Fruit fly (Drosophila melanogaster) whole organism, embryonic: ENCODE measurements around the gene gpp.
A peak's percentile ranks its signal among the peaks of the same experiment; 100 is the strongest.

Experiments used
- CG10209 ChIP-seq: fragments of 200-800 bp; sonication (Bioruptor generic); optimal IDR thresholded peaks from 3 replicates; lab custom pipeline; 2017; ENCODE audit warnings: missing biosample characterization, mild to moderate bottlenecking, missing genetic modification characterization, missing genetic modification reagents
- CG1024 ChIP-seq: fragments of 200-800 bp; sonication (Bioruptor generic); IDR thresholded peaks from 2 replicates; pipeline ENCODE4 v1.3.6; 2022; ENCODE audit warnings: missing biosample characterization, missing genetic modification characterization
- CG11695 ChIP-seq: fragments of 200-800 bp; sonication (Bioruptor generic); IDR thresholded peaks from 3 replicates; pipeline ENCODE4 v1.3.6; 2022; ENCODE audit warnings: missing biosample characterization, missing genetic modification characterization
- CG13424 ChIP-seq: fragments of 200-800 bp; sonication (Bioruptor generic); optimal IDR thresholded peaks from 2 replicates; lab custom pipeline; 2019; ENCODE audit warnings: missing biosample characterization, mild to moderate bottlenecking, missing genetic modification characterization, moderate library complexity
- CG14014 ChIP-seq: fragments of 200-800 bp; sonication (Bioruptor generic); IDR thresholded peaks from 2 replicates; pipeline ENCODE4 v1.3.6; 2022; ENCODE audit warnings: missing biosample characterization, missing genetic modification characterization
- CG18476 ChIP-seq: fragments of 200-800 bp; sonication (Bioruptor generic); optimal IDR thresholded peaks from 2 replicates; lab custom pipeline; 2016; ENCODE audit warnings: missing biosample characterization, mild to moderate bottlenecking, missing genetic modification characterization
- CG30403 ChIP-seq: fragments of 200-800 bp; sonication (Bioruptor generic); optimal IDR thresholded peaks from 3 replicates; lab custom pipeline; 2016; ENCODE audit warnings: missing biosample characterization, missing genetic modification characterization
- CG32532 ChIP-seq: fragments of 200-800 bp; sonication (Bioruptor generic); IDR thresholded peaks from 2 replicates; pipeline ENCODE4 v1.3.6; 2022; ENCODE audit warnings: missing biosample characterization, missing genetic modification characterization
- CG3281 ChIP-seq: fragments of 200-800 bp; sonication (Bioruptor generic); optimal IDR thresholded peaks from 3 replicates; lab custom pipeline; 2017; ENCODE audit warnings: missing biosample characterization, mild to moderate bottlenecking, missing genetic modification characterization
- CG3995 ChIP-seq: fragments of 200-800 bp; sonication (Bioruptor generic); optimal IDR thresholded peaks from 3 replicates; lab custom pipeline; 2016; ENCODE audit warnings: missing biosample characterization, missing genetic modification characterization
- CG4707 ChIP-seq: fragments of 200-800 bp; sonication (Bioruptor generic); optimal IDR thresholded peaks from 2 replicates; lab custom pipeline; 2018; ENCODE audit warnings: missing biosample characterization, mild to moderate bottlenecking, missing genetic modification characterization, moderate library complexity
- CG7357 ChIP-seq: fragments of 200-800 bp; sonication (Bioruptor generic); IDR thresholded peaks from 3 replicates; pipeline ENCODE4 v1.3.6; 2022; ENCODE audit warnings: missing biosample characterization, missing genetic modification characterization
- CG7928 ChIP-seq: fragments of 200-800 bp; sonication (Bioruptor generic); optimal IDR thresholded peaks from 2 replicates; lab custom pipeline; 2017; ENCODE audit warnings: missing biosample characterization, mild to moderate bottlenecking, missing genetic modification characterization
- CG8281 ChIP-seq: fragments of 200-800 bp; sonication (Bioruptor generic); optimal IDR thresholded peaks from 2 replicates; lab custom pipeline; 2018; ENCODE audit warnings: missing biosample characterization, mild to moderate bottlenecking, missing genetic modification characterization, moderate library complexity
- CG9215 ChIP-seq: fragments of 200-800 bp; sonication (Bioruptor generic); IDR thresholded peaks from 2 replicates; pipeline ENCODE4 v1.3.6; 2022; ENCODE audit warnings: missing biosample characterization, missing genetic modification characterization
- CHES-1-like ChIP-seq: fragments of 200-800 bp; sonication (Bioruptor generic); optimal IDR thresholded peaks from 2 replicates; lab custom pipeline; 2016; ENCODE audit warnings: missing biosample characterization, missing genetic modification characterization
- D ChIP-seq, 2 experiments: fragments of 200-800 bp in 1 of 2; fragments of >200 bp in 1 of 2; sonication (Bioruptor generic) in 1 of 2; optimal IDR thresholded peaks; 2 replicates in 1 of 2; 3 replicates in 1 of 2; lab custom pipeline; 2017; ENCODE audit warnings: mild to moderate bottlenecking in 1 of 2, missing biosample characterization in 1 of 2, missing genetic modification characterization in 1 of 2, missing genetic modification reagents in 1 of 2
- Doc2 ChIP-seq: fragments of 200-800 bp; sonication (Bioruptor generic); IDR thresholded peaks from 2 replicates; pipeline ENCODE4 v1.3.6; 2022; ENCODE audit warnings: missing biosample characterization, missing genetic modification characterization
- HHEX ChIP-seq: fragments of 200-800 bp; sonication (Bioruptor generic); optimal IDR thresholded peaks from 3 replicates; lab custom pipeline; 2017; ENCODE audit warnings: missing biosample characterization, mild to moderate bottlenecking, missing genetic modification characterization, missing genetic modification reagents
- Hey ChIP-seq: fragments of 200-800 bp; sonication (Bioruptor generic); optimal IDR thresholded peaks from 3 replicates; lab custom pipeline; 2018; ENCODE audit warnings: missing biosample characterization, mild to moderate bottlenecking, missing genetic modification characterization
- Hr78 ChIP-seq, 2 experiments: fragments of 200-800 bp in 1 of 2; fragments of >200 bp in 1 of 2; sonication (Bioruptor generic) in 1 of 2; optimal IDR thresholded peaks; 2 replicates each; lab custom pipeline; 2017 to 2019; ENCODE audit warnings: missing biosample characterization in 2 of 2, missing genetic modification characterization in 2 of 2, mild to moderate bottlenecking in 1 of 2, moderate library complexity in 1 of 2
- Jarid2 ChIP-seq: fragments of 200-800 bp; sonication (Bioruptor generic); optimal IDR thresholded peaks from 3 replicates; lab custom pipeline; 2017; ENCODE audit warnings: mild to moderate bottlenecking, missing biosample characterization, missing genetic modification reagents, missing genetic modification characterization
- MTF-1 ChIP-seq: fragments of 200-800 bp; sonication (Bioruptor generic); optimal IDR thresholded peaks from 2 replicates; lab custom pipeline; 2018; ENCODE audit warnings: missing biosample characterization, mild to moderate bottlenecking, missing genetic modification characterization, borderline replicate concordance
- Sox102F ChIP-seq: fragments of 200-800 bp; sonication (Bioruptor generic); optimal IDR thresholded peaks from 2 replicates; lab custom pipeline; 2018; ENCODE audit warnings: missing biosample characterization, mild to moderate bottlenecking, missing genetic modification characterization, moderate library complexity
- ac ChIP-seq: fragments of 200-800 bp; sonication (Bioruptor generic); optimal IDR thresholded peaks from 3 replicates; lab custom pipeline; 2017; ENCODE audit warnings: missing biosample characterization, mild to moderate bottlenecking, missing genetic modification characterization
- ash1 ChIP-seq: fragments of 200-800 bp; sonication (Bioruptor generic); optimal IDR thresholded peaks from 2 replicates; lab custom pipeline; 2018; ENCODE audit warnings: missing biosample characterization, mild to moderate bottlenecking, missing genetic modification characterization
- bowl ChIP-seq: fragments of 200-800 bp; sonication (Bioruptor generic); IDR thresholded peaks from 2 replicates; pipeline ENCODE4 v1.3.6; 2022; ENCODE audit warnings: missing biosample characterization, missing genetic modification characterization
- caup ChIP-seq: fragments of 200-800 bp; sonication (Bioruptor generic); optimal IDR thresholded peaks from 3 replicates; lab custom pipeline; 2017; ENCODE audit warnings: missing biosample characterization, mild to moderate bottlenecking, missing genetic modification characterization, moderate library complexity; ENCODE audit not compliant: severe bottlenecking
- chn ChIP-seq: fragments of 200-800 bp; sonication (Bioruptor generic); optimal IDR thresholded peaks from 2 replicates; lab custom pipeline; 2016; ENCODE audit warnings: missing biosample characterization, missing genetic modification characterization
- crc ChIP-seq: fragments of 200-800 bp; sonication (Bioruptor generic); optimal IDR thresholded peaks from 2 replicates; lab custom pipeline; 2016; ENCODE audit warnings: missing biosample characterization, missing genetic modification characterization
- crol ChIP-seq: fragments of 200-800 bp; sonication (Bioruptor generic); IDR thresholded peaks from 2 replicates; pipeline ENCODE4 v1.3.6; 2022; ENCODE audit warnings: missing biosample characterization, missing genetic modification characterization
- crp ChIP-seq, 2 experiments: fragments of 200-800 bp; sonication (Bioruptor generic); optimal IDR thresholded peaks; 2 replicates in 1 of 2; 3 replicates in 1 of 2; lab custom pipeline; 2017; ENCODE audit warnings: missing biosample characterization in 2 of 2, missing genetic modification characterization in 2 of 2, mild to moderate bottlenecking in 1 of 2, moderate library complexity in 1 of 2
- en ChIP-seq: fragments of 200-800 bp; sonication (Bioruptor generic); optimal IDR thresholded peaks from 2 replicates; lab custom pipeline; 2016; ENCODE audit warnings: missing biosample characterization, missing genetic modification characterization
- ewg ChIP-seq: fragments of 200-800 bp; sonication (Bioruptor generic); optimal IDR thresholded peaks from 3 replicates; lab custom pipeline; 2017; ENCODE audit warnings: mild to moderate bottlenecking, missing biosample characterization, missing genetic modification reagents, missing genetic modification characterization
- hkb ChIP-seq, 2 experiments: fragments of 200-800 bp in 1 of 2; fragments of >200 bp in 1 of 2; sonication (Bioruptor generic) in 1 of 2; IDR thresholded peaks in 1 of 2; optimal IDR thresholded peaks in 1 of 2; 2 replicates each; pipeline versions ENCODE4 v1.3.6 to Lab custom; 2017 to 2022; ENCODE audit warnings: missing biosample characterization in 1 of 2, missing genetic modification characterization in 1 of 2
- ind ChIP-seq: fragments of 200-800 bp; sonication (Bioruptor generic); optimal IDR thresholded peaks from 3 replicates; lab custom pipeline; 2016; ENCODE audit warnings: missing biosample characterization, missing genetic modification characterization
- mirr ChIP-seq: fragments of 200-800 bp; sonication (Bioruptor generic); optimal IDR thresholded peaks from 3 replicates; lab custom pipeline; 2018; ENCODE audit warnings: missing biosample characterization, mild to moderate bottlenecking, missing genetic modification characterization
- onecut ChIP-seq: fragments of 200-800 bp; sonication (Bioruptor generic); IDR thresholded peaks from 2 replicates; pipeline ENCODE4 v1.3.6; 2022; ENCODE audit warnings: missing biosample characterization, missing genetic modification characterization
- otp ChIP-seq: fragments of 200-800 bp; sonication (Bioruptor generic); IDR thresholded peaks from 3 replicates; pipeline ENCODE4, ENCODE4 v1.3.6; 2022; ENCODE audit warnings: missing biosample characterization, missing genetic modification characterization
- pzg ChIP-seq: fragments of 200-800 bp; sonication (Bioruptor generic); optimal IDR thresholded peaks from 3 replicates; lab custom pipeline; 2018; ENCODE audit warnings: missing biosample characterization, mild to moderate bottlenecking, missing genetic modification characterization, moderate library complexity
- ranshi ChIP-seq: fragments of 200-800 bp; sonication (Bioruptor generic); IDR thresholded peaks from 2 replicates; pipeline ENCODE4 v1.3.6; 2022; ENCODE audit warnings: missing biosample characterization, missing genetic modification characterization
- row ChIP-seq: fragments of 200-800 bp; sonication (Bioruptor generic); IDR thresholded peaks from 3 replicates; pipeline ENCODE4 v1.3.6; 2022; ENCODE audit warnings: missing biosample characterization, missing genetic modification characterization
- sens-2 ChIP-seq: fragments of 200-800 bp; sonication (Bioruptor generic); IDR thresholded peaks from 2 replicates; pipeline ENCODE4 v1.3.6; 2022; ENCODE audit warnings: missing biosample characterization, missing genetic modification characterization
- sisA ChIP-seq: fragments of 200-800 bp; sonication (Bioruptor generic); IDR thresholded peaks from 2 replicates; pipeline ENCODE4 v1.3.6; 2022; ENCODE audit warnings: missing biosample characterization, missing genetic modification characterization
- sob ChIP-seq: fragments of 200-800 bp; sonication (Bioruptor generic); IDR thresholded peaks from 2 replicates; pipeline ENCODE4 v1.3.6; 2022; ENCODE audit warnings: missing biosample characterization, missing genetic modification characterization
- usp ChIP-seq: fragments of >200 bp; optimal IDR thresholded peaks from 2 replicates; lab custom pipeline; 2017; ENCODE audit warnings: missing biosample characterization, missing genetic modification characterization
- wor ChIP-seq: fragments of 200-800 bp; sonication (Bioruptor generic); IDR thresholded peaks from 2 replicates; pipeline ENCODE4 v1.3.6; 2022; ENCODE audit warnings: missing biosample characterization, missing genetic modification characterization
- zf30C ChIP-seq: fragments of 200-800 bp; sonication (Bioruptor generic); optimal IDR thresholded peaks from 3 replicates; lab custom pipeline; 2018; ENCODE audit warnings: missing biosample characterization, mild to moderate bottlenecking, missing genetic modification characterization
- zfh2 ChIP-seq: fragments of 200-800 bp; sonication (Bioruptor generic); optimal IDR thresholded peaks from 2 replicates; lab custom pipeline; 2016; ENCODE audit warnings: missing biosample characterization, missing genetic modification characterization

gpp gene

DNA sequence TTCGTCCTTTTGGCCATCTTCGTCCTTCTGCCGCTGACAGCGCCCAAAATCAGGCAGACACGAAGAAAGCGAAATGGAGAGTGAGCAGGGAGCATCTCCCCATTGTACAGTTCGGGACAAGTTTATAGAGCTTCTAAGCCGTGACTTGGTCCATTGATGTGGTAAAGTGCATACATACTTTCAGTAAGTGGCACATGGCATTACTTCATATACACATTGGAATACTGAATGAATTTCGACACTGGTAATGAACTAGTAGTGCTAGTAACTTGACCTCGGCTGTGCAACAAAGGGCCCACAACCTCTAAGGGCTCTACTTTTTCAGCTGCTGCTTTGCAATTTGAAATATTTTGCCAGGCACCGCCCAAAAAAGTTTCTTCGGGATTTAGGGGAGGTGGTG, 9.6 kb downstream of the gpp start (continued):
- TF ChIP-seq mirr (GFP tag; lab: Kevin White, UChicago), result peak; percentile 66
- peak; percentile 6 for TF ChIP-seq CG8281
- TF ChIP-seq CG10209 (GFP tag; lab: Kevin White, UChicago), result peak; percentile 66
- no peak for TF ChIP-seq CG4707 (GFP tag; lab: Kevin White, UChicago)
- peak; percentile 87 for TF ChIP-seq CG3281
- no peak for TF ChIP-seq D (optimal IDR thresholded peaks at IDR 0.05; lab: Kevin White, UChicago)
- peak; percentile 45 for TF ChIP-seq D (GFP tag; optimal IDR thresholded peaks at IDR 0.05; lab: Kevin White, UChicago)
- TF ChIP-seq onecut, result peak; percentile 75
- peak; percentile 81 for TF ChIP-seq HHEX
- TF ChIP-seq CG9215 (GFP tag; lab: Robert Waterston, UW), result peak; percentile 72
- peak; percentile 1 for TF ChIP-seq Jarid2 (GFP tag; lab: Kevin White, UChicago)
- TF ChIP-seq CG18476 (GFP tag; lab: Kevin White, UChicago), result peak; percentile 57
- peak; percentile 39 for TF ChIP-seq Hey
- TF ChIP-seq hkb (optimal IDR thresholded peaks at IDR 0.05; lab: Kevin White, UChicago), result no peak
- TF ChIP-seq hkb (GFP tag; IDR thresholded peaks at IDR 0.05; lab: Robert Waterston, UW), result peak; percentile 84
- TF ChIP-seq Hr78 (GFP tag; optimal IDR thresholded peaks at IDR 0.05; lab: Kevin White, UChicago), result no peak
- peak; percentile 44 for TF ChIP-seq ewg (GFP tag; lab: Kevin White, UChicago)
- peak; percentile 57 for TF ChIP-seq ash1 (GFP tag; lab: Kevin White, UChicago)
- TF ChIP-seq pzg (GFP tag; lab: Kevin White, UChicago), result peak; percentile 12
- peak; percentile 84 for TF ChIP-seq ranshi (GFP tag; lab: Robert Waterston, UW)
- TF ChIP-seq zfh2 (GFP tag; lab: Kevin White, UChicago), result peak; percentile 66
- TF ChIP-seq CG30403, result peak; percentile 55
- TF ChIP-seq CG1024, result peak; percentile 57; the same call in 1 of the 2 replicates
- TF ChIP-seq CG13424 (tag; lab: Kevin White, UChicago), result peak; percentile 68
- TF ChIP-seq caup, result peak; percentile 85
- peak; percentile 30 for TF ChIP-seq en (GFP tag; lab: Kevin White, UChicago)
- no peak for TF ChIP-seq crol (GFP tag; lab: Robert Waterston, UW)
- TF ChIP-seq ind (GFP tag; lab: Kevin White, UChicago), result peak; percentile 84
- TF ChIP-seq bowl (GFP tag; lab: Robert Waterston, UW), result peak; percentile 7; the same call in 1 of the 2 replicates
- TF ChIP-seq sens-2, result peak; percentile 70
- TF ChIP-seq Doc2 (GFP tag; lab: Robert Waterston, UW), result peak; percentile 44; the same call in 1 of the 2 replicates
- TF ChIP-seq ac, result no peak
- peak; percentile 8 for TF ChIP-seq MTF-1 (GFP tag; lab: Kevin White, UChicago)
- peak; percentile 69 for TF ChIP-seq Sox102F
- peak; percentile 87 for TF ChIP-seq CG14014 (GFP tag; lab: Robert Waterston, UW)
- peak in 1 of 2 experiments; percentile 24 for TF ChIP-seq crp (GFP tag; optimal IDR thresholded peaks at IDR 0.05; lab: Kevin White, UChicago)
- peak; percentile 56 for TF ChIP-seq crc (GFP tag; lab: Kevin White, UChicago)
- peak; percentile 88 for TF ChIP-seq sob (GFP tag; lab: Robert Waterston, UW)
- peak; percentile 88 for TF ChIP-seq CG32532 (GFP tag; lab: Robert Waterston, UW)
- peak; percentile 50 for TF ChIP-seq CG3995 (GFP tag; lab: Kevin White, UChicago)
- TF ChIP-seq chn, result peak; percentile 67
- no peak for TF ChIP-seq usp
- peak; percentile 82 for TF ChIP-seq CG11695 (GFP tag; lab: Robert Waterston, UW)
- peak; percentile 75; the same call in 2 of the 3 replicates for TF ChIP-seq otp (GFP tag; lab: Robert Waterston, UW)
- peak; percentile 78 for TF ChIP-seq sisA (GFP tag; lab: Robert Waterston, UW)
- peak; percentile 79 for TF ChIP-seq CG7357 (GFP tag; lab: Robert Waterston, UW)
- TF ChIP-seq wor, result peak; percentile 50
- TF ChIP-seq CG7928 (GFP tag; lab: Kevin White, UChicago), result peak; percentile 38
- TF ChIP-seq row (GFP tag; lab: Robert Waterston, UW), result peak; percentile 80
- TF ChIP-seq zf30C, result no peak
- TF ChIP-seq CHES-1-like (GFP tag; lab: Kevin White, UChicago), result peak; percentile 74
